Fruit fly (Drosophila melanogaster) whole organism, embryonic: ENCODE results near the gene CG13012.
A peak's percentile ranks its signal among the peaks of the same experiment; 100 is the strongest.

Experiments
- ATbp ChIP-seq: fragments of 200-800 bp; sonication (Bioruptor generic); optimal IDR thresholded peaks from 2 replicates; lab custom pipeline; 2017; ENCODE audit warnings: missing biosample characterization, mild to moderate bottlenecking, missing genetic modification characterization, missing genetic modification reagents
- Adf1 ChIP-seq: fragments of 200-800 bp; sonication (Bioruptor generic); IDR thresholded peaks from 2 replicates; pipeline ENCODE4 v1.3.6; 2022; ENCODE audit warnings: missing biosample characterization, missing genetic modification characterization
- Blimp-1 ChIP-seq: fragments of 200-800 bp; sonication (Bioruptor generic); optimal IDR thresholded peaks from 3 replicates; lab custom pipeline; 2018; ENCODE audit warnings: missing biosample characterization, missing genetic modification characterization, mild to moderate bottlenecking, moderate library complexity, missing genetic modification reagents
- CG10959 ChIP-seq: fragments of 200-800 bp; sonication (Bioruptor generic); IDR thresholded peaks from 2 replicates; pipeline ENCODE4 v1.3.6; 2022; ENCODE audit warnings: missing biosample characterization, missing genetic modification characterization
- CG11093 ChIP-seq: fragments of 200-800 bp; sonication (Bioruptor generic); IDR thresholded peaks from 3 replicates; pipeline ENCODE4 v1.3.6; 2022; ENCODE audit warnings: missing biosample characterization, missing genetic modification characterization
- CG11247 ChIP-seq: fragments of 200-800 bp; sonication (Bioruptor generic); IDR thresholded peaks from 2 replicates; pipeline ENCODE4 v1.3.6; 2022; ENCODE audit warnings: missing biosample characterization, missing genetic modification characterization
- CG11504 ChIP-seq: fragments of 200-800 bp; sonication (Bioruptor generic); optimal IDR thresholded peaks from 3 replicates; lab custom pipeline; 2019; ENCODE audit warnings: missing biosample characterization, mild to moderate bottlenecking, missing genetic modification characterization, moderate library complexity
- CG11560 ChIP-seq: fragments of 200-800 bp; sonication (Bioruptor generic); IDR thresholded peaks from 3 replicates; pipeline ENCODE4 v1.3.6; 2022; ENCODE audit warnings: missing biosample characterization, missing genetic modification characterization
- CG11723 ChIP-seq: fragments of 200-800 bp; sonication (Bioruptor generic); optimal IDR thresholded peaks from 2 replicates; lab custom pipeline; 2017; ENCODE audit warnings: missing biosample characterization, mild to moderate bottlenecking, missing genetic modification characterization
- CG12391 ChIP-seq: fragments of 200-800 bp; sonication (Bioruptor generic); optimal IDR thresholded peaks from 3 replicates; lab custom pipeline; 2018; ENCODE audit warnings: missing biosample characterization, mild to moderate bottlenecking, missing genetic modification characterization, moderate library complexity
- CG12942 ChIP-seq: fragments of 200-800 bp; sonication (Bioruptor generic); optimal IDR thresholded peaks from 3 replicates; lab custom pipeline; 2016; ENCODE audit warnings: missing biosample characterization, missing genetic modification characterization
- CG13123 ChIP-seq: fragments of 200-800 bp; sonication (Bioruptor generic); optimal IDR thresholded peaks from 2 replicates; lab custom pipeline; 2016; ENCODE audit warnings: missing biosample characterization, missing genetic modification characterization
- CG13287 ChIP-seq: fragments of 200-800 bp; sonication (Bioruptor generic); IDR thresholded peaks from 2 replicates; pipeline ENCODE4 v1.3.6; 2022; ENCODE audit warnings: missing biosample characterization, missing genetic modification characterization; ENCODE audit not compliant: partially characterized antibody
- CG15269 ChIP-seq: fragments of 200-800 bp; sonication (Bioruptor generic); optimal IDR thresholded peaks from 2 replicates; lab custom pipeline; 2018; ENCODE audit warnings: missing biosample characterization, mild to moderate bottlenecking, missing genetic modification characterization, moderate library complexity
- CG1603 ChIP-seq: fragments of 200-800 bp; sonication (Bioruptor generic); optimal IDR thresholded peaks from 2 replicates; lab custom pipeline; 2019; ENCODE audit warnings: missing biosample characterization, mild to moderate bottlenecking, missing genetic modification characterization, moderate library complexity
- CG16815 ChIP-seq: fragments of 200-800 bp; sonication (Bioruptor generic); optimal IDR thresholded peaks from 3 replicates; lab custom pipeline; 2017; ENCODE audit warnings: missing biosample characterization, mild to moderate bottlenecking, missing genetic modification characterization
- CG16863 ChIP-seq: fragments of 200-800 bp; sonication (Bioruptor generic); optimal IDR thresholded peaks from 3 replicates; lab custom pipeline; 2016; ENCODE audit warnings: missing biosample characterization, missing genetic modification characterization
- CG18262 ChIP-seq: fragments of 200-800 bp; optimal IDR thresholded peaks from 3 replicates; lab custom pipeline; 2019; ENCODE audit warnings: missing biosample characterization, mild to moderate bottlenecking, missing genetic modification characterization, moderate library complexity
- CG2129 ChIP-seq: fragments of 200-800 bp; sonication (Bioruptor generic); IDR thresholded peaks from 2 replicates; pipeline ENCODE4 v1.3.6; 2022; ENCODE audit warnings: missing biosample characterization, missing genetic modification characterization; ENCODE audit not compliant: partially characterized antibody
- CG2889 ChIP-seq: fragments of 200-800 bp; sonication (Bioruptor generic); IDR thresholded peaks from 3 replicates; pipeline ENCODE4 v1.3.6; 2022; ENCODE audit warnings: missing biosample characterization, missing genetic modification characterization
- CG43689 ChIP-seq: fragments of 200-800 bp; sonication (Bioruptor generic); IDR thresholded peaks from 2 replicates; pipeline ENCODE4 v1.3.6; 2022; ENCODE audit warnings: missing biosample characterization, missing genetic modification characterization
- CG4820 ChIP-seq: fragments of 200-800 bp; sonication (Bioruptor generic); optimal IDR thresholded peaks from 3 replicates; lab custom pipeline; 2016; ENCODE audit warnings: missing biosample characterization, missing genetic modification characterization
- CG7556 ChIP-seq: fragments of 200-800 bp; sonication (Bioruptor generic); optimal IDR thresholded peaks from 2 replicates; lab custom pipeline; 2017; ENCODE audit warnings: missing biosample characterization, mild to moderate bottlenecking, missing genetic modification characterization
- CG9215 ChIP-seq: fragments of 200-800 bp; sonication (Bioruptor generic); IDR thresholded peaks from 2 replicates; pipeline ENCODE4 v1.3.6; 2022; ENCODE audit warnings: missing biosample characterization, missing genetic modification characterization
- HHEX ChIP-seq: fragments of 200-800 bp; sonication (Bioruptor generic); optimal IDR thresholded peaks from 3 replicates; lab custom pipeline; 2017; ENCODE audit warnings: missing biosample characterization, mild to moderate bottlenecking, missing genetic modification characterization, missing genetic modification reagents
- Lpt ChIP-seq: fragments of >200 bp; optimal IDR thresholded peaks from 2 replicates; lab custom pipeline; 2018; ENCODE audit warnings: missing biosample characterization, missing genetic modification characterization
- NFAT ChIP-seq: fragments of 200-800 bp; sonication (Bioruptor generic); IDR thresholded peaks from 2 replicates; pipeline ENCODE4 v1.3.6; 2022; ENCODE audit warnings: missing biosample characterization, missing genetic modification characterization
- Ptx1 ChIP-seq: fragments of 200-800 bp; sonication (Bioruptor generic); IDR thresholded peaks from 2 replicates; pipeline ENCODE4 v1.3.6; 2022; ENCODE audit warnings: missing biosample characterization, missing genetic modification characterization
- ac ChIP-seq: fragments of 200-800 bp; sonication (Bioruptor generic); optimal IDR thresholded peaks from 3 replicates; lab custom pipeline; 2017; ENCODE audit warnings: missing biosample characterization, mild to moderate bottlenecking, missing genetic modification characterization
- amos ChIP-seq: fragments of 200-800 bp; sonication (Bioruptor generic); IDR thresholded peaks from 2 replicates; pipeline ENCODE4 v1.3.6; 2022; ENCODE audit warnings: missing biosample characterization, missing genetic modification characterization; ENCODE audit not compliant: partially characterized antibody
- crc ChIP-seq: fragments of 200-800 bp; sonication (Bioruptor generic); optimal IDR thresholded peaks from 2 replicates; lab custom pipeline; 2016; ENCODE audit warnings: missing biosample characterization, missing genetic modification characterization
- da ChIP-seq: fragments of 200-800 bp; sonication (Bioruptor generic); optimal IDR thresholded peaks from 2 replicates; lab custom pipeline; 2016; ENCODE audit warnings: missing biosample characterization, missing genetic modification characterization
- danr ChIP-seq: fragments of 200-800 bp; sonication (Bioruptor generic); IDR thresholded peaks from 2 replicates; pipeline ENCODE4 v1.3.6; 2022; ENCODE audit warnings: missing biosample characterization, missing genetic modification characterization
- dm ChIP-seq: fragments of 200-800 bp; sonication (Bioruptor generic); optimal IDR thresholded peaks from 3 replicates; lab custom pipeline; 2016; ENCODE audit warnings: missing biosample characterization, missing genetic modification characterization
- en ChIP-seq: fragments of 200-800 bp; sonication (Bioruptor generic); optimal IDR thresholded peaks from 2 replicates; lab custom pipeline; 2016; ENCODE audit warnings: missing biosample characterization, missing genetic modification characterization
- exex ChIP-seq: fragments of 200-800 bp; sonication (Bioruptor generic); optimal IDR thresholded peaks from 4 replicates; lab custom pipeline; 2018; ENCODE audit warnings: missing biosample characterization, mild to moderate bottlenecking, missing genetic modification characterization, moderate library complexity
- fd3F ChIP-seq: fragments of 200-800 bp; sonication (Bioruptor generic); optimal IDR thresholded peaks from 2 replicates; lab custom pipeline; 2018; ENCODE audit warnings: missing biosample characterization, mild to moderate bottlenecking, missing genetic modification characterization, moderate library complexity
- fd64A ChIP-seq: fragments of 200-800 bp; sonication (Bioruptor generic); optimal IDR thresholded peaks from 3 replicates; lab custom pipeline; 2018; ENCODE audit warnings: missing biosample characterization, mild to moderate bottlenecking, missing genetic modification characterization
- hb ChIP-seq: fragments of 200-800 bp; sonication (Bioruptor generic); IDR thresholded peaks from 3 replicates; pipeline ENCODE4 v1.3.6; 2022; ENCODE audit warnings: missing biosample characterization, missing genetic modification characterization; ENCODE audit not compliant: partially characterized antibody
- lov ChIP-seq, 2 experiments: fragments of 200-800 bp in 1 of 2; fragments of >200 bp in 1 of 2; sonication (Bioruptor generic) in 1 of 2; IDR thresholded peaks in 1 of 2; optimal IDR thresholded peaks in 1 of 2; 2 replicates in 1 of 2; 3 replicates in 1 of 2; pipeline versions ENCODE4 v1.3.6 to Lab custom; 2017 to 2022; ENCODE audit warnings: missing biosample characterization in 1 of 2, missing genetic modification characterization in 1 of 2
- luna ChIP-seq: fragments of 200-800 bp; sonication (Bioruptor generic); optimal IDR thresholded peaks from 2 replicates; lab custom pipeline; 2016; ENCODE audit warnings: missing biosample characterization, missing genetic modification characterization
- maf-S ChIP-seq: fragments of 200-800 bp; sonication (Bioruptor generic); optimal IDR thresholded peaks from 2 replicates; lab custom pipeline; 2016; ENCODE audit warnings: missing biosample characterization, missing genetic modification characterization
- org-1 ChIP-seq: fragments of 200-800 bp; sonication (Bioruptor generic); optimal IDR thresholded peaks from 2 replicates; lab custom pipeline; 2017; ENCODE audit warnings: missing biosample characterization, missing genetic modification characterization
- pros ChIP-seq: fragments of 200-800 bp; sonication (Bioruptor generic); optimal IDR thresholded peaks from 3 replicates; lab custom pipeline; 2019; ENCODE audit warnings: missing biosample characterization, mild to moderate bottlenecking, missing genetic modification characterization, moderate library complexity
- psq ChIP-seq: fragments of 200-800 bp; sonication (Bioruptor generic); optimal IDR thresholded peaks from 2 replicates; lab custom pipeline; 2017; ENCODE audit warnings: missing biosample characterization, missing genetic modification characterization
- sna ChIP-seq: fragments of 200-800 bp; sonication (Bioruptor generic); IDR thresholded peaks from 2 replicates; pipeline ENCODE4 v1.3.6; 2022; ENCODE audit warnings: missing biosample characterization, missing genetic modification characterization; ENCODE audit not compliant: partially characterized antibody
- so ChIP-seq: fragments of 200-800 bp; sonication (Bioruptor generic); IDR thresholded peaks from 3 replicates; pipeline ENCODE4 v1.3.6; 2022; ENCODE audit warnings: missing biosample characterization, missing genetic modification characterization
- sqz ChIP-seq: fragments of 200-800 bp; sonication (Bioruptor generic); optimal IDR thresholded peaks from 3 replicates; lab custom pipeline; 2018; ENCODE audit warnings: missing biosample characterization, mild to moderate bottlenecking, missing genetic modification characterization
- tio ChIP-seq: fragments of 200-800 bp; sonication (Bioruptor generic); optimal IDR thresholded peaks from 2 replicates; lab custom pipeline; 2017; ENCODE audit warnings: missing biosample characterization, missing genetic modification characterization, inconsistent platforms
- tx ChIP-seq: fragments of 200-800 bp; sonication (Bioruptor generic); optimal IDR thresholded peaks from 2 replicates; lab custom pipeline; 2016; ENCODE audit warnings: missing biosample characterization, missing genetic modification characterization

The CG13012 gene

DNA sequence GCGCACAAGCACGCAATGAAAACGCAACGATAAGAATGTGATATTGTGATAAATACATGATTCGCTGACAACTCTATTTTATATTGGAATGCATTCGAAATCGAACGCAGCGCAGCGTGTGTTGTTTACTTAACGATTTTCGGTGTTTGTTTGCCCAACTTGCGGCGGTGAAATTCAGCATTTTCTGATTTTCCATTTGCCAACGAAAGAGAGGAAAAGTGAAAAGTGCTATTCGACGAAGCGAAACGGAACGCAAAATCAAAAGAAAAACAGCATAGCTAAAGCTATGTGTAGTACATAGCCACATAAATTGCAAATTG lies 35.5 kb downstream of the CG13012 start (continued):
- TF ChIP-seq hb (GFP tag; lab: Robert Waterston, UW) (no peak), tx (no peak), ATbp (peak; percentile 27), sna (GFP tag; lab: Robert Waterston, UW) (no peak), CG11093 (no peak), Adf1 (GFP tag; lab: Robert Waterston, UW) (no peak), ac (GFP tag; lab: Kevin White, UChicago) (peak; percentile 1), da (no peak), CG16815 (GFP tag; lab: Kevin White, UChicago) (no peak), CG13287 (GFP tag; lab: Robert Waterston, UW) (no peak), so (GFP tag; lab: Robert Waterston, UW) (no peak), danr (no peak), CG13123 (no peak), CG9215 (GFP tag; lab: Robert Waterston, UW) (no peak), tio (GFP tag; lab: Kevin White, UChicago) (no peak), CG2129 (GFP tag; lab: Robert Waterston, UW) (no peak), CG11504 (tag; lab: Kevin White, UChicago) (no peak), CG11560 (tag; lab: Robert Waterston, UW) (no peak), CG11723 (GFP tag; lab: Kevin White, UChicago) (no peak), CG15269 (no peak), Blimp-1 (GFP tag; lab: Kevin White, UChicago) (peak; percentile 33), lov (optimal IDR thresholded peaks at IDR 0.05; lab: Kevin White, UChicago) (no peak), lov (GFP tag; IDR thresholded peaks at IDR 0.05; lab: Robert Waterston, UW) (no peak), maf-S (GFP tag; lab: Kevin White, UChicago) (no peak), HHEX (no peak), fd64A (GFP tag; lab: Kevin White, UChicago) (no peak), sqz (GFP tag; lab: Kevin White, UChicago) (peak; percentile 6), fd3F (no peak)

DNA sequence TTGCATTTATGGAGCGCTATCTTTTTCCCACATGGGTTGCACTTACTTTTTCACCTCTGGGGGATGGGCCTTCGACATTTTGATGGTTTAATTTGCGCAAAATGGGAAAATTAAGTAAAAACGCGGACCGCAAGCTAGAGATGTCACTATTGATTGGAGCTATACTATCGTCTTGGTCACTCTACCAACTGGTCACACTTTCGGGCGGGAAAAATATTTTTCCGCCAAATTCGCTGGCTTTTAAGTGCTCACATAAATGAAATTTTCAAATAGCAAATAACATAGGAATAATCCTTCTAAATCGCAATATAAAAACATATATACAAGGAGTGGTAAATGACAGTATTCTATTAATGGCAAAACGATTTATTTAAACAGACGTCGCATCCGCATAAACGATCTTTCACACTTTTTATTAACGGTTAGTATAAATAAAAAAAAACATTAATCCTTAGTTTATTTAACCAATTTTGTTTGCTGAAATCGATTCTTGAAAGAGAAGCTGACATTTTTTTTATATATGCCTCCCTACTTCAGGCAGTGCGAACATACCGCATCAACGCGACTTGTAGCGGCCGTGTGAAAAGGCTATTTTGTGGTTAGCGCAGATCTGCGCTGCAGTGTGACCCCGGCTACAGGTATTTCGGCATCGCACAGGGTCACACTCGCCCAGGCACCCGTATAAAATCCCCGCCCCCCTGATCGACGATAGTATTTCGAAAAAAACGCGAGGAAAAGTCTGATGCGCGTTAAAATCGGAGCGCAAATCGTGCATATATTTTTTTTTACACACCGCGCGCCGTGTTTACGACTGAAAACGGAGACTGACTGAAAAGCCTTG lies 36.1 kb downstream of the CG13012 start, which contains the start of the genes SNRPG and mthl1:
Gene SNRPG (minus strand): TSS at position 160 of the 841 bp plus-strand sequence.
Gene mthl1 (plus strand): TSS at position 709 of the 841 bp plus-strand sequence.
- TF ChIP-seq CG4820 (GFP tag; lab: Kevin White, UChicago) (peak; percentile 70), dm (GFP tag; lab: Kevin White, UChicago) (peak; percentile 48), CG7556 (peak; percentile 61), amos (GFP tag; lab: Robert Waterston, UW) (peak; percentile 68), Ptx1 (peak; percentile 95), CG43689 (GFP tag; lab: Robert Waterston, UW) (peak; percentile 83), CG16863 (GFP tag; lab: Kevin White, UChicago) (peak; percentile 51), CG12391 (tag; lab: Kevin White, UChicago) (peak; percentile 80), CG1603 (tag; lab: Kevin White, UChicago) (peak; percentile 79), luna (GFP tag; lab: Kevin White, UChicago) (no peak), CG10959 (GFP tag; lab: Robert Waterston, UW) (peak; percentile 77), crc (GFP tag; lab: Kevin White, UChicago) (no peak), CG11504 (tag; lab: Kevin White, UChicago) (peak; percentile 74), Lpt (GFP tag; lab: Kevin White, UChicago) (no peak), psq (GFP tag; lab: Kevin White, UChicago) (peak; percentile 23), CG2889 (GFP tag; lab: Robert Waterston, UW) (peak; percentile 92), en (GFP tag; lab: Kevin White, UChicago) (no peak), CG11247 (GFP tag; lab: Robert Waterston, UW) (peak; percentile 91), CG13287 (GFP tag; lab: Robert Waterston, UW) (peak; percentile 73), pros (GFP tag; lab: Kevin White, UChicago) (no peak), exex (tag; lab: Kevin White, UChicago) (no peak), CG12942 (GFP tag; lab: Kevin White, UChicago) (peak; percentile 73), org-1 (GFP tag; lab: Kevin White, UChicago) (peak; percentile 23), CG18262 (tag; lab: Kevin White, UChicago) (peak; percentile 63), NFAT (peak; percentile 96)
